Worm (Caenorhabditis elegans): ENCODE data around the gene srh-48.
"Not testable (repeated sequence)": the region's sequence is repeated elsewhere in the genome, so short reads cannot be mapped to it uniquely, and the experiment has no call there.

DNA sequence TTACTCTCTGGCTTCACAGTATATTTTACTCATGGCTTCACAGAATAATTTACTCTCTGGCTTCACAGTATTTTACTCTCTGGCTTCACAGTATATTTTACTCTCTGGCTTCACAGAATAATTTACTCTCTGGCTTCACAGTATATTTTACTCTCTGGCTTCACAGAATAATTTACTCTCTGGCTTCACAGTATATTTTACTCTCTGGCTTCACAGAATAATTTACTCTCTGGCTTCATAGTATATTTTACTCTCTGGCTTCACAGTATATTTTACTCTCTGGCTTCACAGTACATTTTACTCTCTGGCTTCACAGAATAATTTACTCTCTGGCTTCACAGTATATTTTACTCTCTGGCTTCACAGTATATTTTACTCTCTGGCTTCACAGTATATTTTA is 25.1 kb downstream of the srh-48 start:
- TF ChIP-seq ceh-91 (GFP tag; IDR thresholded peaks at IDR 0.05); snpc-1.3 (tag; optimal IDR thresholded peaks at IDR 0.05; ENCODE audit: insufficient read depth); Y95B8A.8 (GFP tag; IDR thresholded peaks at IDR 0.05); pha-4 (tag; optimal IDR thresholded peaks at IDR 0.05); rec-8 (tag; optimal IDR thresholded peaks at IDR 0.05); unc-130 (GFP tag; optimal IDR thresholded peaks at IDR 0.05): not testable (repeated sequence)
